Worm (Caenorhabditis elegans) whole organism, late embryonic: ENCODE measurements around the gene nhr-142.
A peak's percentile ranks its signal among the peaks of the same experiment; 100 is the strongest.

Experiments
- C08G9.2 ChIP-seq: sonication (generic microtip); optimal IDR thresholded peaks from 2 replicates; lab custom pipeline; 2016; ENCODE audit warnings: mild to moderate bottlenecking, missing genetic modification characterization, moderate library complexity, missing compliant biosample characterization
- C38D4.7 ChIP-seq: fragments of 200-800 bp; sonication (Bioruptor generic); optimal IDR thresholded peaks from 2 replicates; lab custom pipeline; 2018; ENCODE audit warnings: mild to moderate bottlenecking, missing genetic modification characterization, moderate library complexity, missing compliant biosample characterization
- K09A11.1 ChIP-seq: sonication (generic microtip); optimal IDR thresholded peaks from 2 replicates; lab custom pipeline; 2017; ENCODE audit warnings: antibody characterized with exemption, mild to moderate bottlenecking, missing genetic modification characterization, missing compliant biosample characterization; ENCODE audit not compliant: insufficient read depth
- Y22D7AL.16 ChIP-seq: sonication (generic microtip); optimal IDR thresholded peaks from 2 replicates; lab custom pipeline; 2016; ENCODE audit warnings: missing genetic modification characterization, missing compliant biosample characterization
- ahr-1 ChIP-seq: sonication (generic microtip); optimal IDR thresholded peaks from 2 replicates; lab custom pipeline; 2016; ENCODE audit warnings: missing genetic modification characterization, missing compliant biosample characterization
- ama-1 ChIP-seq: fragments of 150-350 bp; optimal IDR thresholded peaks from 2 replicates; lab custom pipeline; 2014
- ceh-19 ChIP-seq: fragments of 200-800 bp; sonication (Bioruptor generic); optimal IDR thresholded peaks from 2 replicates; lab custom pipeline; 2018; ENCODE audit warnings: mild to moderate bottlenecking, missing genetic modification characterization, missing compliant biosample characterization
- ceh-24 ChIP-seq: sonication (generic microtip); optimal IDR thresholded peaks from 2 replicates; lab custom pipeline; 2016; ENCODE audit warnings: mild to moderate bottlenecking, missing genetic modification characterization, missing compliant biosample characterization
- ceh-30 ChIP-seq: fragments of 150-350 bp; optimal IDR thresholded peaks from 2 replicates; lab custom pipeline; 2014; ENCODE audit warnings: missing biosample characterization, missing genetic modification characterization
- ceh-31 ChIP-seq: sonication (generic microtip); optimal IDR thresholded peaks from 2 replicates; lab custom pipeline; 2016; ENCODE audit warnings: missing genetic modification characterization, missing compliant biosample characterization
- ceh-34 ChIP-seq: sonication (generic microtip); optimal IDR thresholded peaks from 2 replicates; lab custom pipeline; 2016; ENCODE audit warnings: mild to moderate bottlenecking, missing genetic modification characterization, missing compliant biosample characterization
- ceh-48 ChIP-seq: sonication (generic microtip); optimal IDR thresholded peaks from 2 replicates; lab custom pipeline; 2016; ENCODE audit warnings: missing genetic modification characterization, inconsistent platforms, missing compliant biosample characterization
- ceh-6 ChIP-seq: fragments of 200-800 bp; sonication (Bioruptor generic); optimal IDR thresholded peaks from 2 replicates; lab custom pipeline; 2018; ENCODE audit warnings: mild to moderate bottlenecking, missing genetic modification characterization, missing compliant biosample characterization
- che-1 ChIP-seq: sonication (generic microtip); optimal IDR thresholded peaks from 2 replicates; lab custom pipeline; 2016; ENCODE audit warnings: mild to moderate bottlenecking, missing genetic modification characterization, missing compliant biosample characterization
- dmd-4 ChIP-seq: sonication (generic microtip); optimal IDR thresholded peaks from 2 replicates; lab custom pipeline; 2016; ENCODE audit warnings: borderline replicate concordance, missing genetic modification characterization, missing compliant biosample characterization
- elt-2 ChIP-seq: sonication (generic microtip); optimal IDR thresholded peaks from 2 replicates; lab custom pipeline; 2016; ENCODE audit warnings: missing genetic modification reagents, missing genetic modification characterization, missing compliant biosample characterization
- elt-4 ChIP-seq: sonication (generic microtip); optimal IDR thresholded peaks from 2 replicates; lab custom pipeline; 2016; ENCODE audit warnings: missing genetic modification characterization, missing compliant biosample characterization
- ets-4 ChIP-seq: sonication (generic microtip); optimal IDR thresholded peaks from 2 replicates; lab custom pipeline; 2016; ENCODE audit warnings: missing genetic modification characterization, missing compliant biosample characterization
- fax-1 ChIP-seq: sonication (generic microtip); optimal IDR thresholded peaks from 2 replicates; lab custom pipeline; 2016; ENCODE audit warnings: missing genotype, missing genetic modification characterization, missing compliant biosample characterization
- fkh-6 ChIP-seq: sonication (generic microtip); optimal IDR thresholded peaks from 2 replicates; lab custom pipeline; 2016; ENCODE audit warnings: missing genetic modification characterization, missing compliant biosample characterization
- hlh-30 ChIP-seq: sonication (generic microtip); optimal IDR thresholded peaks from 2 replicates; lab custom pipeline; 2017; ENCODE audit warnings: antibody characterized with exemption, missing genetic modification characterization, missing compliant biosample characterization; ENCODE audit not compliant: insufficient read depth
- hlh-8 ChIP-seq: sonication (generic microtip); optimal IDR thresholded peaks from 2 replicates; lab custom pipeline; 2016; ENCODE audit warnings: missing genotype, missing genetic modification characterization, missing compliant biosample characterization
- lim-6 ChIP-seq: sonication (generic microtip); optimal IDR thresholded peaks from 2 replicates; lab custom pipeline; 2016; ENCODE audit warnings: missing genetic modification characterization, missing compliant biosample characterization
- lin-11 ChIP-seq: fragments of 200-800 bp; sonication (Bioruptor generic); optimal IDR thresholded peaks from 2 replicates; lab custom pipeline; 2018; ENCODE audit warnings: mild to moderate bottlenecking, missing genetic modification characterization, missing compliant biosample characterization
- madf-2 ChIP-seq: sonication (generic microtip); optimal IDR thresholded peaks from 2 replicates; lab custom pipeline; 2017; ENCODE audit warnings: missing genetic modification characterization, missing compliant biosample characterization
- mec-3 ChIP-seq: sonication (generic microtip); optimal IDR thresholded peaks from 2 replicates; lab custom pipeline; 2016; ENCODE audit warnings: borderline replicate concordance, missing genetic modification characterization, missing compliant biosample characterization
- nfya-1 ChIP-seq: sonication (generic microtip); optimal IDR thresholded peaks from 2 replicates; lab custom pipeline; 2017; ENCODE audit warnings: missing genetic modification characterization, mild to moderate bottlenecking, missing compliant biosample characterization, antibody characterized with exemption, moderate library complexity
- nhr-11 ChIP-seq: fragments of 150-350 bp; optimal IDR thresholded peaks from 2 replicates; lab custom pipeline; 2014; ENCODE audit warnings: missing biosample characterization, missing genetic modification characterization
- npax-4 ChIP-seq: sonication (generic microtip); optimal IDR thresholded peaks from 2 replicates; lab custom pipeline; 2016; ENCODE audit warnings: missing genetic modification characterization, missing compliant biosample characterization
- odd-2 ChIP-seq: sonication (generic microtip); optimal IDR thresholded peaks from 2 replicates; lab custom pipeline; 2017; ENCODE audit warnings: antibody characterized with exemption, mild to moderate bottlenecking, missing genetic modification characterization, missing compliant biosample characterization
- pag-3 ChIP-seq: sonication (generic microtip); optimal IDR thresholded peaks from 2 replicates; lab custom pipeline; 2016; ENCODE audit warnings: missing compliant biosample characterization, missing genetic modification characterization, borderline replicate concordance
- pat-9 ChIP-seq: fragments of 200-800 bp; sonication (Bioruptor generic); optimal IDR thresholded peaks from 2 replicates; lab custom pipeline; 2018; ENCODE audit warnings: mild to moderate bottlenecking, missing genetic modification characterization, moderate library complexity, missing compliant biosample characterization
- pax-1 ChIP-seq: fragments of 150-350 bp; optimal IDR thresholded peaks from 2 replicates; lab custom pipeline; 2014; ENCODE audit warnings: missing biosample characterization, missing genetic modification characterization
- sox-2 ChIP-seq: fragments of 200-800 bp; sonication (Bioruptor generic); IDR thresholded peaks from 2 replicates; pipeline ENCODE4 v1.3.6; 2022; ENCODE audit warnings: missing genetic modification reagents, missing genetic modification characterization, missing compliant biosample characterization
- sox-4 ChIP-seq: sonication (generic microtip); optimal IDR thresholded peaks from 2 replicates; lab custom pipeline; 2017; ENCODE audit warnings: mild to moderate bottlenecking, missing genetic modification characterization, inconsistent platforms, missing compliant biosample characterization
- syd-9 ChIP-seq: sonication (generic microtip); optimal IDR thresholded peaks from 2 replicates; lab custom pipeline; 2016; ENCODE audit warnings: mild to moderate bottlenecking, missing genetic modification characterization, moderate library complexity, missing compliant biosample characterization
- tbx-2 ChIP-seq: sonication (generic microtip); optimal IDR thresholded peaks from 2 replicates; lab custom pipeline; 2016; ENCODE audit warnings: missing genetic modification characterization, missing compliant biosample characterization
- tbx-7 ChIP-seq: sonication (generic microtip); optimal IDR thresholded peaks from 2 replicates; lab custom pipeline; 2016; ENCODE audit warnings: missing genotype, missing genetic modification characterization, missing compliant biosample characterization
- ttx-3 ChIP-seq: sonication (generic microtip); optimal IDR thresholded peaks from 2 replicates; lab custom pipeline; 2016; ENCODE audit warnings: missing genetic modification reagents, missing genetic modification characterization, missing compliant biosample characterization
- unc-42 ChIP-seq: sonication (generic microtip); optimal IDR thresholded peaks from 2 replicates; lab custom pipeline; 2016; ENCODE audit warnings: missing genotype, missing genetic modification characterization, missing compliant biosample characterization
- unc-55 ChIP-seq: sonication (generic microtip); optimal IDR thresholded peaks from 2 replicates; lab custom pipeline; 2017; ENCODE audit warnings: missing biosample characterization, missing genetic modification reagents, missing genetic modification characterization
- unc-86 ChIP-seq: sonication (generic microtip); optimal IDR thresholded peaks from 2 replicates; lab custom pipeline; 2016; ENCODE audit warnings: missing genetic modification characterization, missing compliant biosample characterization
- zip-5 ChIP-seq: sonication (generic microtip); optimal IDR thresholded peaks from 2 replicates; lab custom pipeline; 2016; ENCODE audit warnings: missing genetic modification characterization, missing compliant biosample characterization
- ztf-16 ChIP-seq: sonication (generic microtip); optimal IDR thresholded peaks from 2 replicates; lab custom pipeline; 2017; ENCODE audit warnings: missing genetic modification characterization, missing compliant biosample characterization

The nhr-142 gene

ce11 chrV:5826592-5826991, 36.2 kb upstream of the nhr-142 start, which contains the start of gene let-418:
Gene let-418, plus strand, starts transcription at chrV:5826833.
- TF ChIP-seq madf-2 (no peak), tbx-7 (no peak), dmd-4 (tag; lab: Kevin White, UChicago) (no peak), ceh-48 (no peak), unc-86 (no peak)
- TF ChIP-seq, all 69 proteins: peak for 0

ce11 chrV:5825478-5825877, 35.1 kb upstream of the nhr-142 start:
- no peak for TF ChIP-seq C08G9.2
- no peak for TF ChIP-seq syd-9 (tag; lab: Kevin White, UChicago)
- TF ChIP-seq ahr-1 (tag; lab: Kevin White, UChicago), result no peak
- no peak for TF ChIP-seq sox-4 (tag; lab: Kevin White, UChicago)
- no peak for TF ChIP-seq lin-11 (tag; lab: Kevin White, UChicago)
- TF ChIP-seq unc-42 (tag; lab: Kevin White, UChicago), result no peak
- TF ChIP-seq pag-3 (tag; lab: Kevin White, UChicago), result no peak
- no peak for TF ChIP-seq ceh-31 (tag; lab: Kevin White, UChicago)
- no peak for TF ChIP-seq che-1 (tag; lab: Kevin White, UChicago)
- TF ChIP-seq nfya-1 (tag; lab: Kevin White, UChicago), result no peak
- no peak for TF ChIP-seq ztf-16
- no peak for TF ChIP-seq odd-2
- no peak for TF ChIP-seq elt-2
- no peak for TF ChIP-seq ceh-6 (GFP tag; lab: Kevin White, UChicago)
- no peak for TF ChIP-seq elt-4 (tag; lab: Kevin White, UChicago)
- TF ChIP-seq zip-5 (tag; lab: Kevin White, UChicago), result no peak
- no peak for TF ChIP-seq unc-55 (GFP tag; lab: Kevin White, UChicago)
- TF ChIP-seq npax-4 (tag; lab: Kevin White, UChicago), result no peak
- TF ChIP-seq lim-6 (tag; lab: Kevin White, UChicago), result no peak
- no peak for TF ChIP-seq K09A11.1

DNA sequence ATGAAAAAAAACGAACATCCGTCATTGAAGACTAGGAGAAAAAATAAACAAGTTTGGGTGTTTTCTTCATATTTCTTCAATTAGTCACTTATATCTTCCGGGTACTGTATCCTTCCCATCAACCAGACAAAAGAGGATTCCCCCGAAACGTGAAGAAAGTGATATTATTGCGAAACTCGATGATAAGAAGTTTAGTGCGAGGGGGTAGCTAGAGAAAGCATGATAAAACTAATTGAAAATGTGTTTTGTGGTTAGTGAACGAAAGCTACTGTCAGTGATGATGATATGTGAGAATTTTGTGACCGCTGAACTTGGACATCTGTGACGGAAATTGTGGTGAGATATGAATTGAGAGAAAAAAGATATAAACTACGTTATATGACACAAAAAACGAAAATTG, 32.6 kb upstream of the nhr-142 start:
- TF ChIP-seq ama-1 (lab: Kevin White, UChicago) (no peak), pag-3 (tag; lab: Kevin White, UChicago) (no peak), ets-4 (no peak), unc-86 (no peak), che-1 (tag; lab: Kevin White, UChicago) (no peak), nfya-1 (tag; lab: Kevin White, UChicago) (no peak), ceh-19 (GFP tag; lab: Kevin White, UChicago) (no peak), ceh-6 (GFP tag; lab: Kevin White, UChicago) (no peak), dmd-4 (tag; lab: Kevin White, UChicago) (no peak), elt-4 (tag; lab: Kevin White, UChicago) (no peak), C38D4.7 (no peak), unc-42 (tag; lab: Kevin White, UChicago) (no peak), elt-2 (no peak), tbx-2 (tag; lab: Kevin White, UChicago) (no peak), lin-11 (tag; lab: Kevin White, UChicago) (no peak), nhr-11 (tag; lab: Kevin White, UChicago) (no peak), ceh-30 (tag; lab: Kevin White, UChicago) (no peak)

DNA sequence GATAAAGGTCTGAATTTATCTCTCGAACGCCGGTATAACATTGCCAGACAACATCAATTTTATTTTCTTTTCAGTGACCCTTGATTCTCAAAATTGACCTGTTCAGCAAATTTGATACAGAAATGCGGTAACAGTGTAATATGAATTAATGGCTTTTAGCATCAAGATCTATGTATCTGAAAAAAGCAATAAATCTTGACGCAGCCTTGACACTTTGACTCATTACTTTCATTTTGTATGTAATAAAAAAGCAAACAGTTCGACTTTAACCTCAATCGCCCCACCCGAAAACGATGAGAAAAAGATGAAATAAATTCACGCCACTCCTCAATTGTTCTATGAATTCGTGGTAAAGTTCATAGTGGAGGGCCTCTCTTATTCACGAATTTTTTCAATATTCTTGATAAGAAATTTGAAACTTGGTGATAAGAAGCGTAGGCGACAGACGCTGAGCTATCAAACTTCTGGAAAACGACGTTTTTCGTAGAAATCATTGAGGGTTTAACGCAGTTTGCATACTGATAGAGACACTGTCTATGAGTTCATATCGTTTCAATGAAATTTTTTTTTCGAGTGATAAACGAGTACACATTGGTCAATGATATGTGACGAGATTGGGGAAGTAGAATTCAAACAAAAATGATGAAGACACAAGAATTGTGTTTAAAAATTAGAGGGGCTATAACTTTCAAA, 31.2 kb upstream of the nhr-142 start:
- TF ChIP-seq elt-2, result peak; percentile 26
- no peak for TF ChIP-seq ceh-6 (GFP tag; lab: Kevin White, UChicago)
- no peak for TF ChIP-seq hlh-8 (tag; lab: Kevin White, UChicago)
- TF ChIP-seq, all 69 proteins: peak for 1

ce11 chrV:5820401-5820800, 30.0 kb upstream of the nhr-142 start:
- TF ChIP-seq ceh-19 (GFP tag; lab: Kevin White, UChicago) (no peak), pat-9 (tag; lab: Kevin White, UChicago) (no peak), tbx-7 (no peak), fax-1 (tag; lab: Kevin White, UChicago) (no peak), ceh-24 (no peak), hlh-30 (no peak), fkh-6 (tag; lab: Kevin White, UChicago) (no peak), mec-3 (tag; lab: Kevin White, UChicago) (no peak), zip-5 (tag; lab: Kevin White, UChicago) (no peak), ceh-34 (no peak), sox-2 (GFP tag; lab: Robert Waterston, UW) (no peak), lim-6 (tag; lab: Kevin White, UChicago) (no peak), ttx-3 (tag; lab: Kevin White, UChicago) (no peak), pax-1 (tag; lab: Kevin White, UChicago) (no peak), Y22D7AL.16 (no peak)
